Worm (Caenorhabditis elegans) whole organism, L1 larva: ENCODE results near the gene str-139.

Source experiments
- lin-39 ChIP-seq: fragments of 150-350 bp; optimal IDR thresholded peaks from 2 replicates; lab custom pipeline; 2014; ENCODE audit warnings: missing biosample characterization, missing genetic modification reagents, missing genetic modification characterization
- sptf-1 ChIP-seq: fragments of 150-350 bp; optimal IDR thresholded peaks from 2 replicates; lab custom pipeline; 2014; ENCODE audit warnings: missing biosample characterization, missing genetic modification characterization

DNA sequence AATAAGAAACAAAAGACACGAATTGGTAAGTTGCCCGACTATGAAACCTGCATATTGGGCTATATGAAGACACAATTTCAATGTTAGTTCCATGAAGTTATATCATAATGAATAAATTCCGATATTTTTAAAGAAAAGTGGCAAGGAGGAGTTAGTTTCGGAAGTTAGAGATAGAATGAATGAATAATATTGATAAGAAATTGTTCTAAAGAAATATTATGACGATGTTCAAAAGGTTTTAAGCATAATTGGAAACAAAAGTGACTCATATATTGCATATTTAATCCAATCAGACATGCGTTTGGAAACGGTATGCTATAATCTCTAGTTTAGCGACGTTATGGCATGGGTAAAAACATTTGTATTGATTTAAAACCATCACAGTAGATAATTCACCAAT, 7.7 kb upstream of the str-139 start, which contains the start of gene str-143:
- TF ChIP-seq sptf-1: no peak
- TF ChIP-seq lin-39 (tag; lab: Kevin White, UChicago): no peak
